Worm (Caenorhabditis elegans): ENCODE measurements around the gene mth-1.

The mth-1 gene

ce11 chrII:4228112-4228770, 24.7 kb upstream of the mth-1 start:
- TF ChIP-seq rnt-1 (tag; optimal IDR thresholded peaks at IDR 0.05) (no peak), mep-1 (tag; optimal IDR thresholded peaks at IDR 0.05) (no peak), ets-5 (GFP tag; IDR thresholded peaks at IDR 0.05) (no peak), efl-1 (optimal IDR thresholded peaks at IDR 0.05) (no peak), efl-1 (GFP tag; optimal IDR thresholded peaks at IDR 0.05 in 1 of 2) (peak in 1 of 2 experiments; percentile 72), hlh-17 (GFP tag; optimal IDR thresholded peaks at IDR 0.05; ENCODE audit: borderline replicate concordance) (no peak), unc-30 (tag; optimal IDR thresholded peaks at IDR 0.05) (no peak)

- no peak for TF ChIP-seq alr-1 (tag; optimal IDR thresholded peaks at IDR 0.05; ENCODE audit: borderline replicate concordance)
- TF ChIP-seq nhr-28 (tag; optimal IDR thresholded peaks at IDR 0.05): no peak
- TF ChIP-seq elt-3 (tag; optimal IDR thresholded peaks at IDR 0.05): no peak
- TF ChIP-seq xbp-1 (tag; optimal IDR thresholded peaks at IDR 0.05): no peak
- TF ChIP-seq unc-86 (tag; optimal IDR thresholded peaks at IDR 0.05): no peak
- no peak for TF ChIP-seq hpl-2 (GFP tag; optimal IDR thresholded peaks at IDR 0.05)
- no peak for TF ChIP-seq Y116A8C.19 (tag; optimal IDR thresholded peaks at IDR 0.05; ENCODE audit: borderline replicate concordance)
- TF ChIP-seq nhr-237 (tag; optimal IDR thresholded peaks at IDR 0.05): no peak
- no peak for TF ChIP-seq elt-2 (tag; optimal IDR thresholded peaks at IDR 0.05)
- TF ChIP-seq ets-5 (GFP tag; IDR thresholded peaks at IDR 0.05): no peak
- no peak for TF ChIP-seq fos-1 (tag; optimal IDR thresholded peaks at IDR 0.05)
- no peak for TF ChIP-seq lir-3 (tag; optimal IDR thresholded peaks at IDR 0.05; ENCODE audit: poor library complexity)
Observed at ce11 chrII:4226598-4227096, 23.1 kb upstream of the mth-1 start, which contains the start of gene C16A11.4. Gene C16A11.4 (plus strand): TSS chrII:4227046.

ce11 chrII:4222983-4223382, 19.4 kb upstream of the mth-1 start, which contains the start of gene C16A11.5:
Gene C16A11.5 (plus strand): TSS chrII:4223305.
- TF ChIP-seq efl-1 (optimal IDR thresholded peaks at IDR 0.05): no peak
- peak in 1 of 2 experiments; percentile 75 for TF ChIP-seq efl-1 (GFP tag; optimal IDR thresholded peaks at IDR 0.05 in 1 of 2)
- no peak for TF ChIP-seq nhr-47 (tag; optimal IDR thresholded peaks at IDR 0.05)

- TF ChIP-seq skn-1 (tag; optimal IDR thresholded peaks at IDR 0.05) (no peak), hlh-4 (tag; optimal IDR thresholded peaks at IDR 0.05) (no peak), tlp-1 (tag; optimal IDR thresholded peaks at IDR 0.05) (no peak), pag-3 (tag; optimal IDR thresholded peaks at IDR 0.05; ENCODE audit: borderline replicate concordance, insufficient read depth) (no peak), rnt-1 (tag; optimal IDR thresholded peaks at IDR 0.05) (no peak), ceh-90 (tag; optimal IDR thresholded peaks at IDR 0.05) (no peak), nhr-28 (tag; optimal IDR thresholded peaks at IDR 0.05) (no peak), nhr-84 (tag; optimal IDR thresholded peaks at IDR 0.05) (no peak), grh-1 (GFP tag; IDR thresholded peaks at IDR 0.05) (no peak), elt-3 (tag; optimal IDR thresholded peaks at IDR 0.05) (no peak), mdl-1 (tag; optimal IDR thresholded peaks at IDR 0.05) (no peak), mef-2 (tag; optimal IDR thresholded peaks at IDR 0.05) (no peak)
Observed at ce11 chrII:4222469-4222868, 18.9 kb upstream of the mth-1 start.

- no peak for TF ChIP-seq zag-1 (tag; optimal IDR thresholded peaks at IDR 0.05)
- TF ChIP-seq lir-3 (tag; optimal IDR thresholded peaks at IDR 0.05; ENCODE audit: poor library complexity): no peak
- no peak for TF ChIP-seq ceh-88 (GFP tag; IDR thresholded peaks at IDR 0.05)
- no peak for TF ChIP-seq hpl-2 (GFP tag; optimal IDR thresholded peaks at IDR 0.05)
- no peak for TF ChIP-seq mab-9 (GFP tag; IDR thresholded peaks at IDR 0.05)
- TF ChIP-seq ceh-82 (tag; optimal IDR thresholded peaks at IDR 0.05): no peak
- no peak for TF ChIP-seq lin-39 (tag; optimal IDR thresholded peaks at IDR 0.05)
- TF ChIP-seq mep-1 (tag; optimal IDR thresholded peaks at IDR 0.05): no peak
- no peak for TF ChIP-seq snu-23 (GFP tag; optimal IDR thresholded peaks at IDR 0.05)
- no peak for TF ChIP-seq lsy-2 (tag; optimal IDR thresholded peaks at IDR 0.05)
- no peak for TF ChIP-seq lin-13 (GFP tag; optimal IDR thresholded peaks at IDR 0.05)
- TF ChIP-seq hlh-4 (tag; optimal IDR thresholded peaks at IDR 0.05): no peak
- no peak for TF ChIP-seq irx-1 (tag; optimal IDR thresholded peaks at IDR 0.05)
- no peak for TF ChIP-seq aly-2 (tag; optimal IDR thresholded peaks at IDR 0.05)
- no peak for TF ChIP-seq alr-1 (tag; optimal IDR thresholded peaks at IDR 0.05; ENCODE audit: borderline replicate concordance)
- TF ChIP-seq skn-1 (tag; optimal IDR thresholded peaks at IDR 0.05): no peak
Observed at ce11 chrII:4219062-4219461, 15.5 kb upstream of the mth-1 start, which contains the start of gene F31D5.1. Gene F31D5.1 (plus strand): TSS chrII:4219362.
